Worm (Caenorhabditis elegans): ENCODE results near the gene nrde-1.

- no peak for TF ChIP-seq lin-15B (tag; optimal IDR thresholded peaks at IDR 0.05)
- no peak for TF ChIP-seq elt-1 (tag; optimal IDR thresholded peaks at IDR 0.05)
- TF ChIP-seq nhr-237 (tag; optimal IDR thresholded peaks at IDR 0.05) = no peak
- no peak for TF ChIP-seq egl-27 (tag; optimal IDR thresholded peaks at IDR 0.05)
- no peak for TF ChIP-seq unc-62 (GFP tag; optimal IDR thresholded peaks at IDR 0.05)
- no peak for TF ChIP-seq nhr-12 (tag; optimal IDR thresholded peaks at IDR 0.05)
- no peak for TF ChIP-seq pqm-1 (tag; optimal IDR thresholded peaks at IDR 0.05)
- no peak for TF ChIP-seq unc-39 (tag; optimal IDR thresholded peaks at IDR 0.05)
- TF ChIP-seq eor-1 (tag; optimal IDR thresholded peaks at IDR 0.05) = no peak
- TF ChIP-seq nhr-77 (tag; optimal IDR thresholded peaks at IDR 0.05) = no peak
These were observed 28.8 kb downstream of the nrde-1 start for ce11 chrIII:3742090-3742489.

Data from whole organism, L3 larva.